Fruit fly (Drosophila melanogaster): ENCODE measurements around the gene CG11345.

DNA sequence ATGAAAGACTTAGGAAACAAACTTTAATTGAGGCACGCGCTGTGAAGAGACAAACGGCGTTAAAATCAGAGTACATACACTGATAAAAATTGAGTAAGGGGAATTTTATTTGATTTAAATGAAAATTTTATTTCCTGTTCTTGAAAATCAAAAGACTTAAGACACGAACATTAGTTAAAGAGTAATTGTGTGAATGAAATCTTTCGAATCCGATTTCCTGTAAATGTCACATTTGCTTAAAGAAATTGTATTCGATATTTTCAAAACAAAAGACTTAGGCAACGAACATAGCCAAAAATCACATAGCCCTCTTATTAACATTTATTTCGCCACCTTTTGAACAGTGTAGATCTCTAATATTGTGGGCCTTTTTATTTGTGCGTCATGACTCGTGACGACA lies 12.1 kb downstream of the CG11345 start:
- TF ChIP-seq D1 (tag; optimal IDR thresholded peaks at IDR 0.05) (no peak), CG8301 (tag; optimal IDR thresholded peaks at IDR 0.05) (no peak), rn (GFP tag; IDR thresholded peaks at IDR 0.05) (no peak)
